Worm (Caenorhabditis elegans) whole organism, mixed stage, embryonic: Measurements from ENCODE around the gene T22B2.2.

Experiments
- M03D4.4 ChIP-seq: sonication (generic microtip); optimal IDR thresholded peaks from 2 replicates; lab custom pipeline; 2017; ENCODE audit warnings: mild to moderate bottlenecking, missing genetic modification characterization, missing compliant biosample characterization
- bed-3 ChIP-seq: fragments of 200-800 bp; sonication (Bioruptor generic); optimal IDR thresholded peaks from 3 replicates; lab custom pipeline; 2018; ENCODE audit warnings: mild to moderate bottlenecking, missing genetic modification characterization, moderate library complexity, missing compliant biosample characterization
- blmp-1 ChIP-seq: fragments of 150-350 bp; optimal IDR thresholded peaks from 2 replicates; lab custom pipeline; 2014; ENCODE audit warnings: missing biosample characterization, missing genetic modification characterization
- ceh-39 ChIP-seq: fragments of 150-350 bp; optimal IDR thresholded peaks from 2 replicates; lab custom pipeline; 2014; ENCODE audit warnings: missing biosample characterization, missing genetic modification characterization
- ceh-43 ChIP-seq: fragments of 200-800 bp; sonication (Bioruptor generic); optimal IDR thresholded peaks from 2 replicates; lab custom pipeline; 2018; ENCODE audit warnings: mild to moderate bottlenecking, missing genetic modification characterization, moderate library complexity, missing compliant biosample characterization
- ceh-83 ChIP-seq: fragments of 200-800 bp; sonication (Bioruptor generic); optimal IDR thresholded peaks from 2 replicates; lab custom pipeline; 2018; ENCODE audit warnings: mild to moderate bottlenecking, missing genetic modification characterization, missing compliant biosample characterization
- ces-1 ChIP-seq: fragments of 150-350 bp; optimal IDR thresholded peaks from 2 replicates; lab custom pipeline; 2014; ENCODE audit warnings: missing biosample characterization, missing genetic modification reagents, missing genetic modification characterization
- cnd-1 ChIP-seq: fragments of 200-800 bp; sonication (Bioruptor generic); optimal IDR thresholded peaks from 2 replicates; lab custom pipeline; 2018; ENCODE audit warnings: mild to moderate bottlenecking, missing genetic modification characterization, missing compliant biosample characterization
- drap-1 ChIP-seq: fragments of 200-800 bp; sonication (Bioruptor generic); optimal IDR thresholded peaks from 3 replicates; lab custom pipeline; 2018; ENCODE audit warnings: mild to moderate bottlenecking, missing genetic modification characterization, missing compliant biosample characterization
- elt-1 ChIP-seq: sonication (generic microtip); optimal IDR thresholded peaks from 2 replicates; lab custom pipeline; 2017; ENCODE audit warnings: missing genetic modification characterization, mild to moderate bottlenecking, missing compliant biosample characterization, antibody characterized with exemption, moderate library complexity, borderline replicate concordance; ENCODE audit not compliant: insufficient read depth
- elt-3 ChIP-seq: fragments of 150-350 bp; optimal IDR thresholded peaks from 2 replicates; lab custom pipeline; 2014; ENCODE audit warnings: missing biosample characterization, missing genetic modification characterization
- flh-1 ChIP-seq: fragments of 200-800 bp; sonication (Bioruptor generic); optimal IDR thresholded peaks from 2 replicates; lab custom pipeline; 2018; ENCODE audit warnings: mild to moderate bottlenecking, missing genetic modification characterization, moderate library complexity, missing compliant biosample characterization
- ham-2 ChIP-seq: fragments of 200-800 bp; sonication (Bioruptor generic); optimal IDR thresholded peaks from 2 replicates; lab custom pipeline; 2018; ENCODE audit warnings: mild to moderate bottlenecking, missing genetic modification characterization, missing compliant biosample characterization
- hlh-1 ChIP-seq: fragments of 150-350 bp; optimal IDR thresholded peaks from 2 replicates; lab custom pipeline; 2014; ENCODE audit warnings: missing biosample characterization, missing genetic modification reagents, missing genetic modification characterization
- lin-13 ChIP-seq: fragments of 150-350 bp; optimal IDR thresholded peaks from 2 replicates; lab custom pipeline; 2014; ENCODE audit warnings: missing biosample characterization, missing genetic modification characterization
- lin-32 ChIP-seq: fragments of 200-800 bp; sonication (Bioruptor generic); optimal IDR thresholded peaks from 2 replicates; lab custom pipeline; 2018; ENCODE audit warnings: mild to moderate bottlenecking, missing genetic modification characterization, missing compliant biosample characterization
- lsy-2 ChIP-seq: fragments of 150-350 bp; optimal IDR thresholded peaks from 2 replicates; lab custom pipeline; 2014; ENCODE audit warnings: missing biosample characterization, missing genetic modification characterization
- mab-5 ChIP-seq: fragments of 150-350 bp; optimal IDR thresholded peaks from 2 replicates; lab custom pipeline; 2014; ENCODE audit warnings: missing biosample characterization, missing genetic modification characterization
- mep-1 ChIP-seq: fragments of 150-350 bp; optimal IDR thresholded peaks from 2 replicates; lab custom pipeline; 2017; ENCODE audit warnings: missing biosample characterization, missing genetic modification reagents, missing genetic modification characterization, inconsistent platforms
- mls-2 ChIP-seq: sonication (generic microtip); optimal IDR thresholded peaks from 2 replicates; lab custom pipeline; 2016; ENCODE audit warnings: mild to moderate bottlenecking, missing genetic modification characterization, moderate library complexity, missing compliant biosample characterization
- nhr-12 ChIP-seq: fragments of 150-350 bp; optimal IDR thresholded peaks from 2 replicates; lab custom pipeline; 2014; ENCODE audit warnings: missing biosample characterization, missing genetic modification characterization
- nhr-2 ChIP-seq: fragments of 150-350 bp; optimal IDR thresholded peaks from 2 replicates; lab custom pipeline; 2014; ENCODE audit warnings: missing biosample characterization, missing genetic modification characterization
- nhr-237 ChIP-seq: fragments of 150-350 bp; optimal IDR thresholded peaks from 2 replicates; lab custom pipeline; 2014; ENCODE audit warnings: missing biosample characterization, missing genetic modification characterization
- nhr-28 ChIP-seq: fragments of 150-350 bp; optimal IDR thresholded peaks from 2 replicates; lab custom pipeline; 2014; ENCODE audit warnings: missing biosample characterization, missing genetic modification characterization
- nhr-76 ChIP-seq: sonication (generic microtip); optimal IDR thresholded peaks from 2 replicates; lab custom pipeline; 2017; ENCODE audit warnings: missing biosample characterization, missing genetic modification characterization
- pha-4 ChIP-seq: fragments of 150-350 bp; optimal IDR thresholded peaks from 2 replicates; lab custom pipeline; 2018; ENCODE audit warnings: missing biosample characterization, missing genetic modification reagents, missing genetic modification characterization
- sem-2 ChIP-seq: fragments of 200-800 bp; sonication (Bioruptor generic); optimal IDR thresholded peaks from 2 replicates; lab custom pipeline; 2018; ENCODE audit warnings: mild to moderate bottlenecking, missing genetic modification characterization, missing compliant biosample characterization
- snpc-4 ChIP-seq: fragments of 150-350 bp; optimal IDR thresholded peaks from 2 replicates; lab custom pipeline; 2014; ENCODE audit warnings: missing biosample characterization, missing genetic modification characterization
- sptf-1 ChIP-seq: sonication (generic microtip); optimal IDR thresholded peaks from 2 replicates; lab custom pipeline; 2017; ENCODE audit warnings: mild to moderate bottlenecking, missing genetic modification characterization, moderate library complexity, missing compliant biosample characterization
- tbx-8 ChIP-seq: fragments of 200-800 bp; sonication (Bioruptor generic); optimal IDR thresholded peaks from 2 replicates; lab custom pipeline; 2018; ENCODE audit warnings: mild to moderate bottlenecking, missing genetic modification characterization, moderate library complexity, missing compliant biosample characterization
- unc-120 ChIP-seq: sonication (generic microtip); optimal IDR thresholded peaks from 2 replicates; lab custom pipeline; 2017; ENCODE audit warnings: missing genetic modification characterization, missing compliant biosample characterization; ENCODE audit not compliant: poor library complexity, severe bottlenecking
- unc-39 ChIP-seq: fragments of 150-350 bp; optimal IDR thresholded peaks from 2 replicates; lab custom pipeline; 2014; ENCODE audit warnings: missing biosample characterization, missing genetic modification characterization
- unc-62 ChIP-seq: fragments of 150-350 bp; optimal IDR thresholded peaks from 2 replicates; lab custom pipeline; 2014; ENCODE audit warnings: missing biosample characterization, missing genetic modification reagents, missing genetic modification characterization
- zip-8 ChIP-seq: fragments of 150-350 bp; optimal IDR thresholded peaks from 2 replicates; lab custom pipeline; 2014; ENCODE audit warnings: missing biosample characterization, missing genetic modification characterization
- ztf-11 ChIP-seq: fragments of 150-350 bp; optimal IDR thresholded peaks from 2 replicates; lab custom pipeline; 2014; ENCODE audit warnings: missing biosample characterization, missing genetic modification characterization

T22B2.2 gene

DNA sequence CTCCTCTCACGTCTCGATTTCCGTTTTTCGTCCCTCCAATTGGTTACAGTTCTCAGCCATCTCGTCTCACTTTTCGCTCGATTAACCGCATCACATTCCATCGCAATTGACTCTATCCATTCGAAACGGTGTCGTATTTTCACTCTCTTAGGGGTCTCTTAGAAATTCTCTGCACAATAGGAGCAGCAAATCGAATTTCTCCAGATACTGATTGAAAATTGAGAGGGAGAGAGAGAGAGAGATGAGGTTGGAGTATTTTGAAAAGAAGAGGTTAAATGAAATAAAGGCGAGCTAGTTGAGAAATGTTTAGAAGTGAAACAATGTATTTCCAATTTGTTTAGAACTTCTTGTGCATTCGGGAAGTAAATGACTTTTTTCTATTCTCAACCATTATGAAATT, 18.8 kb upstream of the T22B2.2 start:
- TF ChIP-seq ces-1 = peak; percentile 96
- TF ChIP-seq nhr-2 (tag; lab: Kevin White, UChicago) = no peak

DNA sequence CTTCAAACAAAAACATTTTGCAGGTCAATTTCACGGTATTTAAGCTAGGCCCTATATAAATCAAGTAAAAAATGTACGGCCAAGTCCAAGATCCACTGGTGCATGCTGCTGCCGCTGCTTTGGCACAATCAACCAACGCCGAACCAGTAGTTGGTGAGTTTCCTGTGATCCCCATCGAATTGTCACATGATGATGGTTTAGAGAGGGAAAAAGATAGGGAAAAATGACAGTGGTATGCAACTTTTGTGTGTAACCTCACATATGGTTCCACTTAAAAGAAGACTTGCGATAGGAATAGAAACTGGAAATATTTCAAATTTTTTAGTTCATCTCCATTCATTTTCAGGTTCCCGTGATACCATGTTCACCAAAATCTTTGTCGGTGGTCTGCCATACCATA, 15.6 kb upstream of the T22B2.2 start, which contains the start of gene sup-12:
Gene sup-12 (plus strand): TSS at position 17 of the 400 bp plus-strand sequence.
- TF ChIP-seq ham-2 (GFP tag; lab: Kevin White, UChicago) = no peak
- TF ChIP-seq bed-3 (GFP tag; lab: Kevin White, UChicago) = no peak
- no peak for TF ChIP-seq tbx-8
- TF ChIP-seq lin-32 (GFP tag; lab: Kevin White, UChicago) = no peak
- TF ChIP-seq ceh-83 (GFP tag; lab: Kevin White, UChicago) = no peak
- TF ChIP-seq blmp-1 (tag; lab: Kevin White, UChicago) = no peak
- no peak for TF ChIP-seq ceh-39 (tag; lab: Kevin White, UChicago)
- no peak for TF ChIP-seq cnd-1
- TF ChIP-seq nhr-2 (tag; lab: Kevin White, UChicago) = no peak
- TF ChIP-seq nhr-12 = no peak

DNA sequence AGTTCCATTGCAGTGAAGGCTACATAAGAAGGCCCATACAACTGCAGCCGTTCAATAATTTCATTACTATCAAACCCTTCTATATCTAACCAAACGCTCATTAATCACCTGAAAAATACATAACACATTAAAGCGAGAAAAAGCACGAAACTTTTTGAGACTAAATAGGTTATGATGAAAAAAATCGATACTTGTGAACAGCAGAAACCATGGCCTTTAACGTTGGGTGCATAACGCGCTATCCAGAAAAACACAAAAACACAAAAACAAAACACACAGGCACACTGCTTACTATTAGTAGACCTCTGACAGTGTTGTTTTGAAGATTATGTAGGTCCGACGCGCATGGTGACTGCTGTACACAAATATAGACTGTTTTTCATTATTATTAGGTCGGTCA, 8.9 kb upstream of the T22B2.2 start, which contains the start of gene T22B2.5:
Gene T22B2.5 (minus strand): TSS at position 101 of the 400 bp plus-strand sequence.
- TF ChIP-seq mls-2 (tag; lab: Kevin White, UChicago) (no peak), ceh-43 (GFP tag; lab: Kevin White, UChicago) (no peak), nhr-28 (tag; lab: Kevin White, UChicago) (no peak), lin-13 (tag; lab: Kevin White, UChicago) (no peak), mab-5 (tag; lab: Kevin White, UChicago) (no peak), ztf-11 (no peak), ham-2 (GFP tag; lab: Kevin White, UChicago) (no peak), ceh-39 (tag; lab: Kevin White, UChicago) (no peak)

DNA sequence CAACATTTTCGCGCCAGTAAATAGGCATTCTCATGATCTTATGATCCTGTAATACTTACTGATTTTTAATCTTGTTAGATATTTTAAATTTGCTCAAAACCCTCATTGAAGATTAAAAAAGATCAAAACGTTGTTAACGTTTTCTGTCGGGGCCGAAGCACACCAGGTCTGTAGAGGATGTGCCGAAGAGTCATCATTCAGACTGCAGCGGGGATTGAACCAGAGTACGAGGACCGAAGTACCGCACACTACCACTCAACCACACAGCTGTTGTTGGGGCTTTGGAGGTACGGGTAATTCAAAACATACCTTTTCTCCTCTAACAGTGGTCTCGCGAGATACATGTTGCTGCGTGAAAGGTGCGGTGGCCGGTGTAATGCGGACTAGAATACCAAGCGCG, 5.9 kb upstream of the T22B2.2 start:
- TF ChIP-seq bed-3 (GFP tag; lab: Kevin White, UChicago) = peak; percentile 25
- TF ChIP-seq ztf-11 = no peak
- no peak for TF ChIP-seq nhr-28 (tag; lab: Kevin White, UChicago)
- TF ChIP-seq elt-3 (tag; lab: Kevin White, UChicago) = no peak
- no peak for TF ChIP-seq mep-1 (tag; lab: Kevin White, UChicago)
- no peak for TF ChIP-seq tbx-8
- no peak for TF ChIP-seq nhr-2 (tag; lab: Kevin White, UChicago)
- peak; percentile 82 for TF ChIP-seq M03D4.4 (tag; lab: Kevin White, UChicago)
- peak; percentile 9 for TF ChIP-seq unc-120 (tag; lab: Kevin White, UChicago)
- TF ChIP-seq unc-62 (GFP tag; lab: Kevin White, UChicago) = no peak
- no peak for TF ChIP-seq zip-8 (tag; lab: Kevin White, UChicago)
- no peak for TF ChIP-seq elt-1
- peak; percentile 73 for TF ChIP-seq ceh-43 (GFP tag; lab: Kevin White, UChicago)
- no peak for TF ChIP-seq unc-39 (tag; lab: Kevin White, UChicago)
- peak; percentile 74 for TF ChIP-seq cnd-1
- no peak for TF ChIP-seq ces-1
- TF ChIP-seq ceh-39 (tag; lab: Kevin White, UChicago) = no peak
- peak; percentile 69 for TF ChIP-seq lin-32 (GFP tag; lab: Kevin White, UChicago)
- TF ChIP-seq pha-4 (tag; lab: Kevin White, UChicago) = no peak
- peak; percentile 6 for TF ChIP-seq flh-1 (GFP tag; lab: Kevin White, UChicago)
- TF ChIP-seq ceh-83 (GFP tag; lab: Kevin White, UChicago) = peak; percentile 81
- no peak for TF ChIP-seq snpc-4 (tag; lab: Kevin White, UChicago)
- peak; percentile 78 for TF ChIP-seq drap-1 (GFP tag; lab: Kevin White, UChicago)
- no peak for TF ChIP-seq nhr-237 (tag; lab: Kevin White, UChicago)
- no peak for TF ChIP-seq blmp-1 (tag; lab: Kevin White, UChicago)
- no peak for TF ChIP-seq nhr-76 (tag; lab: Kevin White, UChicago)
- peak; percentile 40 for TF ChIP-seq sem-2 (GFP tag; lab: Kevin White, UChicago)
- peak; percentile 46 for TF ChIP-seq mls-2 (tag; lab: Kevin White, UChicago)
- peak; percentile 75 for TF ChIP-seq sptf-1 (tag; lab: Kevin White, UChicago)
- TF ChIP-seq mab-5 (tag; lab: Kevin White, UChicago) = no peak
- TF ChIP-seq ham-2 (GFP tag; lab: Kevin White, UChicago) = peak; percentile 24
- peak; percentile 37 for TF ChIP-seq lin-13 (tag; lab: Kevin White, UChicago)
- TF ChIP-seq lsy-2 (tag; lab: Kevin White, UChicago) = no peak
- TF ChIP-seq hlh-1 (tag; lab: Kevin White, UChicago) = peak; percentile 78
- no peak for TF ChIP-seq nhr-12
- TF ChIP-seq, all 35 proteins: peak for 15
